Fruit fly (Drosophila melanogaster): ENCODE results near the gene CG11034.

DNA sequence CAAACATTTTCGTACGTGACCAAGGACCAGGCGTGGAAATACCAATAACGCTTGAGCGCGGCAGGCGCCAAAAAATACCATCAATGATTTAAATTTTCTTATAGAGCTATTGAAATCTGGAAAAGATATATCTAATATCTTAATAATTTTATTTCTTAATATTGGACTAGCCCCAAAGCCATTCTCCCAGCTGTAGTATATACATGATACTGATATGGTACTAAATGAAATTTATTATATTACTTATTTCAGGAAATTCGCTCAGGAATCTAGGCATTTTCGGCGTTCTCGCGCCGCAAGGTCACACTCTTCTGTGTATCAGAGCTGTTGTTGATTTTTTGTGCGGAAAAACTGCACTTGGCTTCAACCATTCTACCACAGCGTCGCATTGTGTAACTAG is 3.3 kb upstream of the CG11034 start, which contains the start of the genes CG14005 and CG7239:
- TF ChIP-seq CG8478 (optimal IDR thresholded peaks at IDR 0.05): no peak
- TF ChIP-seq CTCF (optimal IDR thresholded peaks at IDR 0.05): no peak

Data from S2 (cell line).